Worm (Caenorhabditis elegans): ENCODE measurements around the gene C03H5.4.

C03H5.4 gene

DNA sequence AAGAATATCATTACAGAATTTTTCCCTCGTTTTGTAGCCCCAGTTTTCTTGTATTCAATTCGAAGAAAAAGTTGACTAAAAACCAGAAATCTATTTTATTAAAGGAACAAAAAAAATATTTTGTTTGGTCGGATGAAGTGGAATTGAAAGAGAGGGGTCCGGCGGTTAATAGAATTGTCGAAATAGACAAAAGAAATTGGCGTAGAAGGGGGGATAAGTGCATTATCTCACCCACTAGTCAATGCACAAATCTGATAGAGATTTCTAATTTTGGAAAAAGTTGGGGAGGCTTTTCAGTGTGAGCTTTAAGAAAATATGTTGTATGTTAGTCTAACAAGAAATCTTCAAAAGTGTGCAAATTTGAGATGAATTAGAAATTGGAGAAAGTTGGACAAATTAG, 20.6 kb upstream of the C03H5.4 start (continued):
- TF ChIP-seq B0035.1 (tag; optimal IDR thresholded peaks at IDR 0.05) (no peak), C17E4.6 (GFP tag; IDR thresholded peaks at IDR 0.05) (no peak), ztf-25 (GFP tag; IDR thresholded peaks at IDR 0.05) (no peak), nhr-120 (GFP tag; IDR thresholded peaks at IDR 0.05) (no peak), dpl-1 (GFP tag; optimal IDR thresholded peaks at IDR 0.05) (no peak)

ce11 chrII:356969-357368, 18.1 kb upstream of the C03H5.4 start, which contains the start of gene dmsr-4:
dmsr-4 (minus strand) TSS chrII:357069.
- no peak for TF ChIP-seq nhr-80 (tag; optimal IDR thresholded peaks at IDR 0.05)
- TF ChIP-seq lin-26 (GFP tag; IDR thresholded peaks at IDR 0.05) = no peak

ce11 chrII:367455-367854, 7.6 kb upstream of the C03H5.4 start, which contains the start of gene ptr-3:
ptr-3 (minus strand) TSS chrII:367555.
- no peak for TF ChIP-seq aptf-2 (GFP tag; conservative IDR thresholded peaks at IDR 0.05)
- no peak for TF ChIP-seq athp-1 (tag; optimal IDR thresholded peaks at IDR 0.05)
- no peak for TF ChIP-seq nhr-120 (GFP tag; IDR thresholded peaks at IDR 0.05)
- no peak for TF ChIP-seq ZK185.1 (tag; optimal IDR thresholded peaks at IDR 0.05; ENCODE audit: poor library complexity, severe bottlenecking)
- no peak for TF ChIP-seq attf-6 (GFP tag; IDR thresholded peaks at IDR 0.05)
- TF ChIP-seq gei-17 (GFP tag; optimal IDR thresholded peaks at IDR 0.05) = no peak
- no peak for TF ChIP-seq pbrm-1 (GFP tag; IDR thresholded peaks at IDR 0.05)
- TF ChIP-seq dpl-1 (GFP tag; optimal IDR thresholded peaks at IDR 0.05) = no peak
- TF ChIP-seq F22D6.2 (tag; optimal IDR thresholded peaks at IDR 0.05) = no peak
- TF ChIP-seq nhr-27 (tag; optimal IDR thresholded peaks at IDR 0.05) = no peak
- TF ChIP-seq ceh-79 (tag; optimal IDR thresholded peaks at IDR 0.05) = no peak
- TF ChIP-seq madf-8 (GFP tag; conservative IDR thresholded peaks at IDR 0.05) = no peak
- no peak for TF ChIP-seq let-526 (GFP tag; IDR thresholded peaks at IDR 0.05)
- no peak for TF ChIP-seq snpc-3.4 (tag; optimal IDR thresholded peaks at IDR 0.05)
- TF ChIP-seq repo-1 (tag; optimal IDR thresholded peaks at IDR 0.05) = no peak
- no peak for TF ChIP-seq F23B12.7 (tag; optimal IDR thresholded peaks at IDR 0.05; ENCODE audit: insufficient read depth)
- no peak for TF ChIP-seq hmg-1.2 (GFP tag; IDR thresholded peaks at IDR 0.05)
- TF ChIP-seq hsf-1 (GFP tag; IDR thresholded peaks at IDR 0.05) = no peak

ce11 chrII:370394-370793, 4.7 kb upstream of the C03H5.4 start:
- TF ChIP-seq atf-7 (tag; optimal IDR thresholded peaks at IDR 0.05) = no peak
- TF ChIP-seq B0035.1 (tag; optimal IDR thresholded peaks at IDR 0.05) = no peak
- TF ChIP-seq nfya-2 (GFP tag; IDR thresholded peaks at IDR 0.05) = no peak
- no peak for TF ChIP-seq madf-6 (GFP tag; IDR thresholded peaks at IDR 0.05)
- TF ChIP-seq nhr-179 (tag; optimal IDR thresholded peaks at IDR 0.05) = no peak
- TF ChIP-seq ceh-79 (tag; optimal IDR thresholded peaks at IDR 0.05) = no peak

DNA sequence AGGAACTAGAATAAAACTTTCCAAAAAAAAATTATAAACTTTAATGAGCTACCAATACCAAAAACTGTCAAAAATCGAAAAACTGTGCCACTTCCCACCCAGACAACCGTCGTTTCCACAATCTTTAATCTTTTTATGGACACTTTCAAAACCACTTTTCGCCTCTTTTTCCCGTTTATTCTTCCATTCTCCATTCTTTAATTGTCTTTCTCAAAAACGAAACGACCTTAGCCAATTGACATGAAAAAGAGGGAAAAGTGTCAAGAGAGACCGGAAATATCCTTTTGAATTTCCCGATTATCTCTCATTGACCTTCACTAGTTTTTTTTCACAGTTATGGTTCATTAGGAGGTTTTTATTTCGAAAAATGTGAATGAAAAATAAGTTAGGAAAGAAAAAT, 3.5 kb upstream of the C03H5.4 start:
- TF ChIP-seq snpc-3.4 (tag; optimal IDR thresholded peaks at IDR 0.05) (no peak), ceh-27 (GFP tag; optimal IDR thresholded peaks at IDR 0.05) (no peak), B0019.2 (GFP tag; conservative IDR thresholded peaks at IDR 0.05) (no peak), repo-1 (tag; optimal IDR thresholded peaks at IDR 0.05) (no peak), pbrm-1 (GFP tag; IDR thresholded peaks at IDR 0.05) (no peak), lsl-1 (GFP tag; optimal IDR thresholded peaks at IDR 0.05) (no peak), lin-35 (GFP tag; optimal IDR thresholded peaks at IDR 0.05) (no peak), efl-1 (GFP tag; optimal IDR thresholded peaks at IDR 0.05) (no peak), F57A8.1 (GFP tag; optimal IDR thresholded peaks at IDR 0.05) (no peak), dox-1 (GFP tag; IDR thresholded peaks at IDR 0.05) (no peak), ztf-18 (tag; optimal IDR thresholded peaks at IDR 0.05) (no peak), nhr-179 (tag; optimal IDR thresholded peaks at IDR 0.05) (no peak), nfya-2 (GFP tag; IDR thresholded peaks at IDR 0.05) (no peak), ztf-26 (tag; optimal IDR thresholded peaks at IDR 0.05) (no peak), nhr-80 (tag; optimal IDR thresholded peaks at IDR 0.05) (no peak), lag-1 (GFP tag; IDR thresholded peaks at IDR 0.05) (no peak), F49E8.2 (tag; optimal IDR thresholded peaks at IDR 0.05; ENCODE audit: insufficient read depth) (no peak), sdz-38 (tag; optimal IDR thresholded peaks at IDR 0.05) (no peak), cebp-1 (GFP tag; IDR thresholded peaks at IDR 0.05) (no peak), cebp-1 (tag; optimal IDR thresholded peaks at IDR 0.05) (no peak), tbx-9 (tag; optimal IDR thresholded peaks at IDR 0.05; ENCODE audit: borderline replicate concordance) (no peak)
